Worm (Caenorhabditis elegans) whole organism, L4/young adult: ENCODE results near the gene ZK930.6.

ENCODE experiments used
- W03F9.2 ChIP-seq: fragments of 150-350 bp; optimal IDR thresholded peaks from 2 replicates; lab custom pipeline; 2014; ENCODE audit warnings: missing biosample characterization, missing genetic modification characterization
- dao-5 ChIP-seq: sonication (generic microtip); optimal IDR thresholded peaks from 2 replicates; lab custom pipeline; 2016; ENCODE audit warnings: missing genotype, missing genetic modification characterization, moderate library complexity, missing compliant biosample characterization
- him-1 ChIP-seq: sonication (generic microtip); optimal IDR thresholded peaks from 2 replicates; lab custom pipeline; 2016; ENCODE audit warnings: missing genotype, missing genetic modification reagents, missing genetic modification characterization, missing compliant biosample characterization

DNA sequence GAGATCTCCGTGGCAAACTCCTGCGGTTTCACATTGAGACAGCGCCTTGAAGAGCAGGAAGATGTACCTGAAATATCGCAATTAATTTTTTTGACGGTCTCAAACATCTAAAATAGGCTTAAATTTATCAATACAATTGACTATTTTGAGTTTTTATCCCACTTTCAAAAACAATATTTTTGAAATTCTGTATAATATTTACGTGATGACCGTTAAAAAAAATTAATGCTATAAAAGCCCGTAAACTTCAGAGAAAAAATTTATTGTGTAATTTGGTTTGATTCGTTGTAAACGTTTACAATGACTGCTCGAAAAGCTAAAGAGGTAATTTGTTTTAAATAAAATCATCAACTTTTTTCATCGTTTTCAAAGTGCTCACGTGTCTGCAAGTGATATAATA, 30.6 kb downstream of the ZK930.6 start, which contains the start of gene ZK930.7:
- TF ChIP-seq him-1 (tag; lab: Kevin White, UChicago) (no peak), W03F9.2 (tag; lab: Kevin White, UChicago) (no peak), dao-5 (tag; lab: Kevin White, UChicago) (no peak)
